Worm (Caenorhabditis elegans) whole organism, L3 larva: ENCODE results near the gene R07E5.6.

Experiments
- aly-2 ChIP-seq: fragments of 150-350 bp; optimal IDR thresholded peaks from 2 replicates; lab custom pipeline; 2014; ENCODE audit warnings: missing biosample characterization, missing genetic modification characterization
- fkh-10 ChIP-seq: sonication (generic microtip); optimal IDR thresholded peaks from 2 replicates; lab custom pipeline; 2017; ENCODE audit warnings: missing biosample characterization, missing genetic modification reagents, missing genetic modification characterization

DNA sequence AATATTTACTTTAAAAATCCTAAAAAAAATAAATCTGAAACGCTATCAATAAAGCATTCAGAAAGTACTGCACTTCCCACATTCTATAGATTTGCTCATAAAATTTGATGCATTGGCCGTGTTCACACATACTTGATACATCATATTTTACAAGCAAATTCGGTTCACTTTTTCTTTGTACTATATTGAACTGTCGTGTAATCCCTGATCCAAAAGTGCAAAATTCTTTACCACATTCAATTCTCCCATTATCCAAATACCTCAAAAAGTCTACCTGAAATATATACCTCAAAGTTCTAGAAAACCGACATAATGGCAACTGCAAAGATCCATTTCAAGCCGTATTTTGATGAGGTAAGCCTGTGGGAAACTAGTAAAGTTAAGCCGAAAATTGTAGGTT is 43.2 kb downstream of the R07E5.6 start, which contains the start of gene nex-3:
- TF ChIP-seq aly-2 (no peak), fkh-10 (GFP tag; lab: Kevin White, UChicago) (no peak)
